Worm (Caenorhabditis elegans) whole organism, early embryonic: Measurements from ENCODE around the gene clec-35.

Experiments used
- B0310.2 ChIP-seq: sonication (generic microtip); optimal IDR thresholded peaks from 2 replicates; lab custom pipeline; 2016; ENCODE audit warnings: mild to moderate bottlenecking, missing genetic modification characterization, missing compliant biosample characterization
- F13C5.2 ChIP-seq: sonication (generic microtip); optimal IDR thresholded peaks from 2 replicates; lab custom pipeline; 2017; ENCODE audit warnings: mild to moderate bottlenecking, missing genetic modification characterization, inconsistent platforms, missing compliant biosample characterization
- aly-1 ChIP-seq: sonication (generic microtip); optimal IDR thresholded peaks from 2 replicates; lab custom pipeline; 2016; ENCODE audit warnings: missing genetic modification characterization, missing compliant biosample characterization
- ama-1 ChIP-seq: fragments of 150-350 bp; optimal IDR thresholded peaks from 2 replicates; lab custom pipeline; 2014
- ceh-13 ChIP-seq: fragments of 200-800 bp; sonication (Bioruptor generic); optimal IDR thresholded peaks from 2 replicates; lab custom pipeline; 2018; ENCODE audit warnings: mild to moderate bottlenecking, missing genetic modification characterization, missing compliant biosample characterization
- ceh-36 ChIP-seq: sonication (generic microtip); optimal IDR thresholded peaks from 2 replicates; lab custom pipeline; 2016; ENCODE audit warnings: missing genetic modification characterization, inconsistent platforms, missing compliant biosample characterization
- ets-7 ChIP-seq: sonication (generic microtip); optimal IDR thresholded peaks from 2 replicates; lab custom pipeline; 2016; ENCODE audit warnings: missing genotype, missing genetic modification characterization, missing compliant biosample characterization
- flt-1 ChIP-seq: fragments of 200-800 bp; sonication (Bioruptor generic); IDR thresholded peaks from 2 replicates; pipeline ENCODE4 v1.3.6; 2022; ENCODE audit warnings: missing genetic modification characterization, missing compliant biosample characterization
- hmbx-1 ChIP-seq: sonication (generic microtip); optimal IDR thresholded peaks from 2 replicates; lab custom pipeline; 2016; ENCODE audit warnings: mild to moderate bottlenecking, missing genetic modification characterization, missing compliant biosample characterization
- hmg-4 ChIP-seq: fragments of 200-800 bp; sonication (Bioruptor generic); optimal IDR thresholded peaks from 2 replicates; lab custom pipeline; 2018; ENCODE audit warnings: mild to moderate bottlenecking, missing genetic modification characterization, missing compliant biosample characterization
- hnd-1 ChIP-seq: sonication (generic microtip); optimal IDR thresholded peaks from 2 replicates; lab custom pipeline; 2016; ENCODE audit warnings: missing genetic modification characterization, missing compliant biosample characterization
- pes-1 ChIP-seq: fragments of 200-800 bp; sonication (Bioruptor generic); IDR thresholded peaks from 2 replicates; pipeline ENCODE4 v1.3.6; 2022; ENCODE audit warnings: missing genetic modification reagents, missing genetic modification characterization, missing compliant biosample characterization
- scrt-1 ChIP-seq: fragments of 200-800 bp; sonication (Bioruptor generic); IDR thresholded peaks from 2 replicates; pipeline ENCODE4 v1.3.6; 2022; ENCODE audit warnings: missing genetic modification characterization, missing compliant biosample characterization
- sea-1 ChIP-seq: fragments of 200-800 bp; sonication (Bioruptor generic); conservative IDR thresholded peaks from 2 replicates; pipeline ENCODE4 v1.3.6; 2022; ENCODE audit warnings: missing genetic modification characterization, missing compliant biosample characterization
- tbx-11 ChIP-seq: fragments of 200-800 bp; sonication (Bioruptor generic); IDR thresholded peaks from 2 replicates; pipeline ENCODE4 v1.3.6; 2022; ENCODE audit warnings: missing genetic modification characterization, missing compliant biosample characterization
- tbx-37 ChIP-seq: fragments of 200-800 bp; sonication (Bioruptor generic); conservative IDR thresholded peaks from 2 replicates; pipeline ENCODE4 v1.3.6; 2022; ENCODE audit warnings: missing genetic modification reagents, missing genetic modification characterization, missing compliant biosample characterization
- tra-4 ChIP-seq: sonication (generic microtip); optimal IDR thresholded peaks from 2 replicates; lab custom pipeline; 2017; ENCODE audit warnings: missing genetic modification characterization, missing compliant biosample characterization

The clec-35 gene

DNA sequence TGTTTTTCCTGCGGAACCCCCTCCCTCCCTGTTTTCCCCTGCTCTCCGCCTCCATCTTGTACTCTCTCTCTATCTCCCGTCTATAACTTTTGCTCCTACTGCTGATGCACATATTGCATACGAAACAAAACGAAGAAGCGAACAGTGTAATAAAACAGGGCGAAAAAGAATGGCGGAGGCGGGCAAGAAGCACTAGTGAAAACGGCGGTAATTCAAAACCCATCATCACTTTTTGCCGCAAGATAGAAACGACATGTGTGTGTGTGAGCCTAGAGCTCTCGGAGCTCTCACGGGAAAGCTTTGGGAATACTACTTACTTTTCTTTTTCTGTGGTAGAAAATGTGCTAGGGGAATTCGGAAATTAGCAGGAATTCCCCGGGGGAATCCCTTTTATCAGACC lies 17.8 kb downstream of the clec-35 start:
- TF ChIP-seq pes-1 (GFP tag; lab: Robert Waterston, UW) = no peak
- no peak for TF ChIP-seq hnd-1 (tag; lab: Kevin White, UChicago)
- no peak for TF ChIP-seq ceh-13 (GFP tag; lab: Kevin White, UChicago)
- no peak for TF ChIP-seq B0310.2
- TF ChIP-seq tbx-37 (GFP tag; lab: Robert Waterston, UW) = no peak
- no peak for TF ChIP-seq ceh-36 (tag; lab: Kevin White, UChicago)
- TF ChIP-seq tbx-11 (GFP tag; lab: Robert Waterston, UW) = no peak
- no peak for TF ChIP-seq sea-1
- no peak for TF ChIP-seq F13C5.2 (tag; lab: Kevin White, UChicago)
- no peak for TF ChIP-seq scrt-1 (GFP tag; lab: Robert Waterston, UW)
- TF ChIP-seq ama-1 (lab: Kevin White, UChicago) = no peak
- TF ChIP-seq hmbx-1 = no peak
- TF ChIP-seq flt-1 = no peak
- TF ChIP-seq tra-4 (tag; lab: Kevin White, UChicago) = no peak

DNA sequence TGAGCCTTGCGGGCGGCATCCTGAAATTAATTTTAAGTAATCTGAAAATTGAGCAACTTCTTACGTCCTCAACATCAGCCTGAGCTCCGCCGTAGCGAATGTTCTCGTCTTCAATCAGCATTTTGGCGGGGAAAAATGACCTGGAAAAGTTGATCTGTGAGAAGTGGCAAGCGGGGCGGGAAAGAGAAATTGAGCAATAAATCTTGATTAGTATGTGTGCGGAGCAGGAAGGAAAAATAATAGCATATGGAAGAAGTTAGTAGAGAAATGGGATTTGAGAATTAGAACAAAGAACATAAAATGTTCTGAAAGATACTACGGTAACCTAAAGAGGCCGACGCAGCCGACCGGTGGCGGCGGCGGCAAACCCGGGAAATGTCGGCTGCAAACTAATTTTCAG lies 18.9 kb downstream of the clec-35 start, which contains the start of gene tni-3:
Gene tni-3, minus strand, starts transcription at position 140 of the 400 bp plus-strand sequence.
- no peak for TF ChIP-seq tbx-37 (GFP tag; lab: Robert Waterston, UW)
- no peak for TF ChIP-seq ceh-13 (GFP tag; lab: Kevin White, UChicago)
- no peak for TF ChIP-seq ets-7 (tag; lab: Kevin White, UChicago)
- TF ChIP-seq aly-1 (tag; lab: Kevin White, UChicago) = no peak
- no peak for TF ChIP-seq tbx-11 (GFP tag; lab: Robert Waterston, UW)
- no peak for TF ChIP-seq F13C5.2 (tag; lab: Kevin White, UChicago)
- no peak for TF ChIP-seq tra-4 (tag; lab: Kevin White, UChicago)
- TF ChIP-seq ama-1 (lab: Kevin White, UChicago) = no peak

DNA sequence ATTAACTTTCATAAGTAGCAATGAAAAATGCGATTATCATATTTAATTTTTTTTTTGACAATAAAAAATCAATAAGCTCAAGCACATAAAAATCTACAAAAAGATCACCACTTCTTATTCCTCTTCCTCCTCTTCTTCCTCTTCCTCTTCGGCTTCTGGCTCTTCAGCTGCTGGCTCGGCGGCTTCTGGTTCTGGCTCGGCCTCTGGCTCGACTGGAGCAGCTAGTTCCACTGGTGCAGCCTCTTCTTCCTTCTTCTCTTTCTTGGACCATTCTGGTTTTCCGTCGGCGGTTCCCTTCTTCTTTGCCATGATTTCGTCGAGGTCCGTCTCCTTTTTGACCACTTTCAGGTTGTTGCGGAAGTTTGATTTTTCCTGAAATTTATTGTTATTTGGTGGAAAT lies 20.2 kb downstream of the clec-35 start:
- TF ChIP-seq tbx-11 (GFP tag; lab: Robert Waterston, UW) (no peak), aly-1 (tag; lab: Kevin White, UChicago) (no peak), ceh-13 (GFP tag; lab: Kevin White, UChicago) (no peak), hmbx-1 (no peak), flt-1 (no peak), sea-1 (no peak), tra-4 (tag; lab: Kevin White, UChicago) (no peak), ama-1 (lab: Kevin White, UChicago) (no peak), F13C5.2 (tag; lab: Kevin White, UChicago) (no peak), hmg-4 (no peak), ceh-36 (tag; lab: Kevin White, UChicago) (no peak), tbx-37 (GFP tag; lab: Robert Waterston, UW) (no peak), pes-1 (GFP tag; lab: Robert Waterston, UW) (no peak), scrt-1 (GFP tag; lab: Robert Waterston, UW) (no peak), hnd-1 (tag; lab: Kevin White, UChicago) (no peak), B0310.2 (no peak), ets-7 (tag; lab: Kevin White, UChicago) (no peak)

DNA sequence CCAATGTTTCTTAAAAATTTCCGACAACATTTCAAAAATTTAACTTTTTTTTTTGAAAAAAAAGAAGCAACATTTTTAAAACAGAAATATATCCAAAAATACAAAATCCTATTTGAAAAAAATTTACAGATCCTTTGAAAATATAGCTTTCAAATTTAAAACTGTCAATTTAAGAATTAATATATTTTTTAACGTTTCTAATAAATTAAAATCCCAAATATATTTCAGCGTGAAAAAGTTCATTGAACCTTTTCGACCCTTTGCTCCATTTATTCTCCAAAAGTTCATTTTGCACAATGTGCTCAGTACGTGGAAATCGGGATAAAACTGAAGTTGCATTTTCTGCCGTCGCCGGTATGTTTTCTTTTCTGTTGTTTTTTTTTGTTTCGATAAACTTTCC lies 21.0 kb downstream of the clec-35 start, which contains the start of gene phy-3:
Gene phy-3, plus strand, starts transcription at position 301 of the 400 bp plus-strand sequence.
- no peak for TF ChIP-seq B0310.2
- no peak for TF ChIP-seq flt-1
- TF ChIP-seq F13C5.2 (tag; lab: Kevin White, UChicago) = no peak
- TF ChIP-seq ceh-36 (tag; lab: Kevin White, UChicago) = no peak
- TF ChIP-seq scrt-1 (GFP tag; lab: Robert Waterston, UW) = no peak
- no peak for TF ChIP-seq tra-4 (tag; lab: Kevin White, UChicago)
- no peak for TF ChIP-seq ama-1 (lab: Kevin White, UChicago)
- no peak for TF ChIP-seq hmbx-1
- no peak for TF ChIP-seq ceh-13 (GFP tag; lab: Kevin White, UChicago)
- no peak for TF ChIP-seq tbx-37 (GFP tag; lab: Robert Waterston, UW)
- no peak for TF ChIP-seq ets-7 (tag; lab: Kevin White, UChicago)
- no peak for TF ChIP-seq sea-1
- no peak for TF ChIP-seq pes-1 (GFP tag; lab: Robert Waterston, UW)
- TF ChIP-seq hmg-4 = no peak
- no peak for TF ChIP-seq hnd-1 (tag; lab: Kevin White, UChicago)
- TF ChIP-seq tbx-11 (GFP tag; lab: Robert Waterston, UW) = no peak
- no peak for TF ChIP-seq aly-1 (tag; lab: Kevin White, UChicago)

DNA sequence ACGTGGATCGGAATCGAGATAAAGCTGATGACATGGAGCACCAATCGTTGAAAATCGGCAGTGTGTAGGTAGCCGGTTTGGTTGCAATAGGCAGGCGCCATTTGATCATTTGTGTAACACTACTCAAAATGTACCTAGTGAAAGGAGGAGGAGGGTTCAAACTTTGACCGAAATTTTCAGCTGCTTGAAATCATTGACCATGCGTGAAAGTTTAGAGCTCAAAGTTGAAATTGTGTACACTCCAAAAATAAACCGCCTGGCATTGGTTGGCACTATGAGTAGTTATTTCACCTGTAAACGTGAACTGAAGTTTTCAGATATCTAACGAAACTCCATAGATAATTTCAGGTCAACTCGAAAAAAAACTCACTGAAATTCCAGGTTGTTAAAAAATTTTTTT lies 21.9 kb downstream of the clec-35 start, which contains the start of gene srh-215:
Gene srh-215, minus strand, starts transcription at position 101 of the 400 bp plus-strand sequence.
- TF ChIP-seq flt-1 (no peak), ceh-36 (tag; lab: Kevin White, UChicago) (no peak), ama-1 (lab: Kevin White, UChicago) (no peak), tbx-11 (GFP tag; lab: Robert Waterston, UW) (no peak), sea-1 (no peak), B0310.2 (no peak), tbx-37 (GFP tag; lab: Robert Waterston, UW) (no peak), hmbx-1 (no peak), hnd-1 (tag; lab: Kevin White, UChicago) (no peak), tra-4 (tag; lab: Kevin White, UChicago) (no peak), pes-1 (GFP tag; lab: Robert Waterston, UW) (no peak), ets-7 (tag; lab: Kevin White, UChicago) (no peak), hmg-4 (no peak)

DNA sequence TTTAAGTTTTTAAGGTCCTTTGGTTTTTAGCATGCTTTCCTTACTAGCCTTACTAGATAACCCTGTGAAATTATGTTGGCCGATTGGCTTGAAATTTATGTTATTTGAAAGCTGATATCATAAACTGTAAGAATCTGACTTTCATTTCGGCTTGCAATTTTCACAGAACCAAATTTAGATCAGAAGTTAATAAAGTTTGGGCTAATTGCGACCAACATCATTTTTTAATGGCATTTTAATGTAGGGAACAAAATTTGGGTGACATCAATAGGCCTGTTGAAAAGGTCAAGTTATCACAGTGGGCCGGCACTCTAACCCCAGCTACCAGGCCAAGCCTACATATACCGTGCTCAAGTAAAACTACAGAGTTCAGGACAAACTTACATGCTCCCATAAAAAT lies 22.5 kb downstream of the clec-35 start:
- TF ChIP-seq ets-7 (tag; lab: Kevin White, UChicago) (no peak), hnd-1 (tag; lab: Kevin White, UChicago) (no peak), aly-1 (tag; lab: Kevin White, UChicago) (no peak), tbx-11 (GFP tag; lab: Robert Waterston, UW) (no peak), scrt-1 (GFP tag; lab: Robert Waterston, UW) (no peak), tra-4 (tag; lab: Kevin White, UChicago) (no peak), hmg-4 (no peak), tbx-37 (GFP tag; lab: Robert Waterston, UW) (no peak), F13C5.2 (tag; lab: Kevin White, UChicago) (no peak), ceh-13 (GFP tag; lab: Kevin White, UChicago) (no peak), flt-1 (no peak), ceh-36 (tag; lab: Kevin White, UChicago) (no peak), hmbx-1 (no peak), B0310.2 (no peak), pes-1 (GFP tag; lab: Robert Waterston, UW) (no peak), sea-1 (no peak), ama-1 (lab: Kevin White, UChicago) (no peak)
